Worm (Caenorhabditis elegans) whole organism, late embryonic: ENCODE results near the gene fbxa-19.

Experiments
- C08G9.2 ChIP-seq: sonication (generic microtip); optimal IDR thresholded peaks from 2 replicates; lab custom pipeline; 2016; ENCODE audit warnings: mild to moderate bottlenecking, missing genetic modification characterization, moderate library complexity, missing compliant biosample characterization
- C38D4.7 ChIP-seq: fragments of 200-800 bp; sonication (Bioruptor generic); optimal IDR thresholded peaks from 2 replicates; lab custom pipeline; 2018; ENCODE audit warnings: mild to moderate bottlenecking, missing genetic modification characterization, moderate library complexity, missing compliant biosample characterization
- F13H6.1 ChIP-seq: sonication (generic microtip); optimal IDR thresholded peaks from 2 replicates; lab custom pipeline; 2016; ENCODE audit warnings: missing genetic modification characterization, missing compliant biosample characterization
- K02D7.2 ChIP-seq: sonication (generic microtip); optimal IDR thresholded peaks from 2 replicates; lab custom pipeline; 2017; ENCODE audit warnings: mild to moderate bottlenecking, missing genetic modification characterization, missing compliant biosample characterization
- ama-1 ChIP-seq: fragments of 150-350 bp; optimal IDR thresholded peaks from 2 replicates; lab custom pipeline; 2014
- ceh-18 ChIP-seq: sonication (generic microtip); optimal IDR thresholded peaks from 2 replicates; lab custom pipeline; 2016; ENCODE audit warnings: missing genetic modification characterization, missing compliant biosample characterization
- ceh-19 ChIP-seq: fragments of 200-800 bp; sonication (Bioruptor generic); optimal IDR thresholded peaks from 2 replicates; lab custom pipeline; 2018; ENCODE audit warnings: mild to moderate bottlenecking, missing genetic modification characterization, missing compliant biosample characterization
- ceh-2 ChIP-seq: sonication (generic microtip); optimal IDR thresholded peaks from 2 replicates; lab custom pipeline; 2016; ENCODE audit warnings: missing genotype, missing genetic modification characterization, missing compliant biosample characterization
- ceh-22 ChIP-seq: sonication (generic microtip); optimal IDR thresholded peaks from 2 replicates; lab custom pipeline; 2017; ENCODE audit warnings: missing biosample characterization, missing genetic modification characterization
- ceh-24 ChIP-seq: sonication (generic microtip); optimal IDR thresholded peaks from 2 replicates; lab custom pipeline; 2016; ENCODE audit warnings: mild to moderate bottlenecking, missing genetic modification characterization, missing compliant biosample characterization
- ceh-31 ChIP-seq: sonication (generic microtip); optimal IDR thresholded peaks from 2 replicates; lab custom pipeline; 2016; ENCODE audit warnings: missing genetic modification characterization, missing compliant biosample characterization
- ceh-45 ChIP-seq: fragments of 200-800 bp; sonication (Bioruptor generic); IDR thresholded peaks from 2 replicates; pipeline ENCODE4 v1.3.6; 2022; ENCODE audit warnings: missing genetic modification reagents, missing genetic modification characterization, missing compliant biosample characterization
- ceh-48 ChIP-seq: sonication (generic microtip); optimal IDR thresholded peaks from 2 replicates; lab custom pipeline; 2016; ENCODE audit warnings: missing genetic modification characterization, inconsistent platforms, missing compliant biosample characterization
- ceh-6 ChIP-seq: fragments of 200-800 bp; sonication (Bioruptor generic); optimal IDR thresholded peaks from 2 replicates; lab custom pipeline; 2018; ENCODE audit warnings: mild to moderate bottlenecking, missing genetic modification characterization, missing compliant biosample characterization
- ceh-9 ChIP-seq: sonication (generic microtip); optimal IDR thresholded peaks from 2 replicates; lab custom pipeline; 2016; ENCODE audit warnings: mild to moderate bottlenecking, missing genetic modification characterization, inconsistent platforms, missing compliant biosample characterization
- elt-2 ChIP-seq: sonication (generic microtip); optimal IDR thresholded peaks from 2 replicates; lab custom pipeline; 2016; ENCODE audit warnings: missing genetic modification reagents, missing genetic modification characterization, missing compliant biosample characterization
- elt-4 ChIP-seq: sonication (generic microtip); optimal IDR thresholded peaks from 2 replicates; lab custom pipeline; 2016; ENCODE audit warnings: missing genetic modification characterization, missing compliant biosample characterization
- ets-4 ChIP-seq: sonication (generic microtip); optimal IDR thresholded peaks from 2 replicates; lab custom pipeline; 2016; ENCODE audit warnings: missing genetic modification characterization, missing compliant biosample characterization
- fax-1 ChIP-seq: sonication (generic microtip); optimal IDR thresholded peaks from 2 replicates; lab custom pipeline; 2016; ENCODE audit warnings: missing genotype, missing genetic modification characterization, missing compliant biosample characterization
- fkh-10 ChIP-seq: fragments of 150-350 bp; optimal IDR thresholded peaks from 2 replicates; lab custom pipeline; 2014; ENCODE audit warnings: missing biosample characterization, missing genetic modification reagents, missing genetic modification characterization
- gmeb-2 ChIP-seq: sonication (generic microtip); optimal IDR thresholded peaks from 2 replicates; lab custom pipeline; 2016; ENCODE audit warnings: missing genetic modification characterization, inconsistent platforms, missing compliant biosample characterization
- hlh-13 ChIP-seq: fragments of 200-800 bp; sonication (Bioruptor generic); optimal IDR thresholded peaks from 2 replicates; lab custom pipeline; 2018; ENCODE audit warnings: mild to moderate bottlenecking, missing genetic modification characterization, missing compliant biosample characterization
- hlh-6 ChIP-seq: sonication (generic microtip); optimal IDR thresholded peaks from 2 replicates; lab custom pipeline; 2016; ENCODE audit warnings: missing genotype, missing genetic modification characterization, missing compliant biosample characterization
- hlh-8 ChIP-seq: sonication (generic microtip); optimal IDR thresholded peaks from 2 replicates; lab custom pipeline; 2016; ENCODE audit warnings: missing genotype, missing genetic modification characterization, missing compliant biosample characterization
- lim-6 ChIP-seq: sonication (generic microtip); optimal IDR thresholded peaks from 2 replicates; lab custom pipeline; 2016; ENCODE audit warnings: missing genetic modification characterization, missing compliant biosample characterization
- lin-11 ChIP-seq: fragments of 200-800 bp; sonication (Bioruptor generic); optimal IDR thresholded peaks from 2 replicates; lab custom pipeline; 2018; ENCODE audit warnings: mild to moderate bottlenecking, missing genetic modification characterization, missing compliant biosample characterization
- mec-3 ChIP-seq: sonication (generic microtip); optimal IDR thresholded peaks from 2 replicates; lab custom pipeline; 2016; ENCODE audit warnings: borderline replicate concordance, missing genetic modification characterization, missing compliant biosample characterization
- nfya-1 ChIP-seq: sonication (generic microtip); optimal IDR thresholded peaks from 2 replicates; lab custom pipeline; 2017; ENCODE audit warnings: missing genetic modification characterization, mild to moderate bottlenecking, missing compliant biosample characterization, antibody characterized with exemption, moderate library complexity
- nhr-232 ChIP-seq: sonication (generic microtip); optimal IDR thresholded peaks from 2 replicates; lab custom pipeline; 2016; ENCODE audit warnings: missing genetic modification characterization, missing compliant biosample characterization
- pat-9 ChIP-seq: fragments of 200-800 bp; sonication (Bioruptor generic); optimal IDR thresholded peaks from 2 replicates; lab custom pipeline; 2018; ENCODE audit warnings: mild to moderate bottlenecking, missing genetic modification characterization, moderate library complexity, missing compliant biosample characterization
- pax-1 ChIP-seq: fragments of 150-350 bp; optimal IDR thresholded peaks from 2 replicates; lab custom pipeline; 2014; ENCODE audit warnings: missing biosample characterization, missing genetic modification characterization
- pha-2 ChIP-seq: sonication (generic microtip); optimal IDR thresholded peaks from 2 replicates; lab custom pipeline; 2017; ENCODE audit warnings: mild to moderate bottlenecking, missing genetic modification characterization, missing compliant biosample characterization
- pha-4 ChIP-seq: fragments of 150-350 bp; optimal IDR thresholded peaks from 2 replicates; lab custom pipeline; 2018; ENCODE audit warnings: missing biosample characterization, missing genetic modification reagents, missing genetic modification characterization
- pqm-1 ChIP-seq: sonication (generic microtip); optimal IDR thresholded peaks from 2 replicates; lab custom pipeline; 2016; ENCODE audit warnings: missing genetic modification characterization, missing compliant biosample characterization
- ref-2 ChIP-seq: sonication (generic microtip); optimal IDR thresholded peaks from 2 replicates; lab custom pipeline; 2016; ENCODE audit warnings: missing genetic modification characterization, missing compliant biosample characterization
- rnt-1 ChIP-seq: sonication (generic microtip); optimal IDR thresholded peaks from 2 replicates; lab custom pipeline; 2016; ENCODE audit warnings: missing genetic modification characterization, missing compliant biosample characterization
- sdc-2 ChIP-seq: sonication (generic microtip); optimal IDR thresholded peaks from 2 replicates; lab custom pipeline; 2016; ENCODE audit warnings: missing genotype, missing genetic modification characterization, missing compliant biosample characterization
- tbx-2 ChIP-seq: sonication (generic microtip); optimal IDR thresholded peaks from 2 replicates; lab custom pipeline; 2016; ENCODE audit warnings: missing genetic modification characterization, missing compliant biosample characterization
- ttx-3 ChIP-seq: sonication (generic microtip); optimal IDR thresholded peaks from 2 replicates; lab custom pipeline; 2016; ENCODE audit warnings: missing genetic modification reagents, missing genetic modification characterization, missing compliant biosample characterization
- unc-3 ChIP-seq, 2 experiments: fragments of 200-800 bp in 1 of 2; sonication (Bioruptor generic) in 1 of 2; sonication (generic microtip) in 1 of 2; conservative IDR thresholded peaks in 1 of 2; optimal IDR thresholded peaks in 1 of 2; 2 replicates each; pipeline versions ENCODE4 v1.3.6 to Lab custom; 2016 to 2022; ENCODE audit warnings: missing compliant biosample characterization in 2 of 2, missing genetic modification characterization in 2 of 2, missing genetic modification reagents in 1 of 2
- unc-42 ChIP-seq: sonication (generic microtip); optimal IDR thresholded peaks from 2 replicates; lab custom pipeline; 2016; ENCODE audit warnings: missing genotype, missing genetic modification characterization, missing compliant biosample characterization
- unc-86 ChIP-seq: sonication (generic microtip); optimal IDR thresholded peaks from 2 replicates; lab custom pipeline; 2016; ENCODE audit warnings: missing genetic modification characterization, missing compliant biosample characterization

The fbxa-19 gene

DNA sequence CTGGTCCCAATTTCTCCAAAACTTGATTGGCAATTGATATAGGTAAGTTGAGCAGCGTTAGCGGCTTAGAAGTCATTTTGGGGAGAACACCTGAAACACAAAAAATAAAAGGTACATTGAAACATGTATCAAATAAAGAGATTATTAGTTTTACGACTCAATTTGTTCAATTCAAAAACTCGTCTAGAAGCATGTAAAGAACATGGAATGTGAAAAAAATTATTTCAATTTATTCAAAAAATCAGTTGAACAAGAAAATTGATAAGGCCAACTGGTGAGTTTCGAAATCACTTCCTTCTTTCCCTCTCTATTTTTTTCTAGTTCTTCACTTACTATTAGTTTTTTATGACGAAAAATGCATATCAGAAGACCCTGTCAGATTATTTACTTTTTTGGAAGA, 39.7 kb upstream of the fbxa-19 start, which contains the start of gene fbxa-30:
TSS of gene fbxa-30 (minus strand) at position 101 of the 400 bp plus-strand sequence.
- TF ChIP-seq mec-3 (tag; lab: Kevin White, UChicago) (no peak), ceh-19 (GFP tag; lab: Kevin White, UChicago) (no peak), fkh-10 (GFP tag; lab: Kevin White, UChicago) (no peak), C08G9.2 (no peak), ceh-22 (tag; lab: Kevin White, UChicago) (no peak), fax-1 (tag; lab: Kevin White, UChicago) (no peak), nfya-1 (no peak), ceh-45 (GFP tag; lab: Robert Waterston, UW) (no peak), ceh-48 (tag; lab: Kevin White, UChicago) (no peak), sdc-2 (tag; lab: Kevin White, UChicago) (no peak), ceh-6 (GFP tag; lab: Kevin White, UChicago) (no peak), elt-4 (tag; lab: Kevin White, UChicago) (no peak), C38D4.7 (GFP tag; lab: Kevin White, UChicago) (no peak), hlh-8 (tag; lab: Kevin White, UChicago) (no peak), nhr-232 (tag; lab: Kevin White, UChicago) (no peak), ceh-9 (tag; lab: Kevin White, UChicago) (no peak), pha-2 (tag; lab: Kevin White, UChicago) (no peak), unc-86 (no peak), ama-1 (lab: Kevin White, UChicago) (no peak)

DNA sequence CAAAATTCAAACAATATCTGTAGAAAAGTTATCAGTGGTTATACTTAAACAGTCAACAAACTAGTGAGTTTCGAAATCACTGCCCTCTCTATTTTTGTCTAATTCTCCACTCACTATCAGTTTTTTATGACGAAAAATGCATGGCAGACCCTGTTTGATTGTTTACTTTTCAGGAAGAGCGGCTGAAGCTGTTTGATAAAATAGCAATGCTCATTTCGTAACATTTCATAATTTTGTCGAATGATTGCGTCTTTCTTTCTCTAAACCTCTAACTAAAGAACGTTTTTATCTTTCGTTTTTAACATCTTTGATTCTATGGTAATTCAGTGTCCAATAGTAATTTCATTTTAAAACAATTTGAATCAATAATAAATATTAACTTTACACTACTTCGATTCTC, 36.0 kb upstream of the fbxa-19 start:
- no peak for TF ChIP-seq hlh-6 (tag; lab: Kevin White, UChicago)
- TF ChIP-seq mec-3 (tag; lab: Kevin White, UChicago): no peak
- TF ChIP-seq pqm-1 (tag; lab: Kevin White, UChicago): peak; percentile 45
- TF ChIP-seq elt-2 (tag; lab: Kevin White, UChicago): peak; percentile 43

DNA sequence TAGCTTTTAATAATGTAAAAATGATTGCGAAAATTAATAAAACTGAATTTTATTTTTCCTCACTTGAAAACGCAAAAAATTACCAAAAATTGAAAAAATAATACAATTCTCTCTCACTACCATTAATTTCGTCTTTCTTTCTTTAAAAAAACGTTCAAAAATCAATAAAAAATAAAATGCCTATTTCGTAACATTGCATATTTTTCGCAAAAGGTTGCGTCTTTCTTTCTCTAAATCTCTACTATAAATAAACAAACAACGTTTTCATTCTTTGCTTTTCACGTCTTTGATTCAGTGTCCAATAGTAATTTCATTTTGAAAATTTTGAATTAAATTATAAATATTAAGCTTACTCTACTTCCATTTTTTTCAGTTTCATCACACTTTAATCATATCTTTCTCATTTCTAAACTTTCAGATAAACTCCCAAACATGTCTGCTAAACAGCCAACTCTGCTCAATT, 30.6 kb upstream of the fbxa-19 start, which contains the start of gene fbxa-37:
TSS of gene fbxa-37 (plus strand) at position 413 of the 463 bp plus-strand sequence.
- TF ChIP-seq elt-4 (tag; lab: Kevin White, UChicago) (no peak), hlh-8 (tag; lab: Kevin White, UChicago) (no peak), ttx-3 (tag; lab: Kevin White, UChicago) (no peak), ceh-24 (tag; lab: Kevin White, UChicago) (no peak), hlh-6 (tag; lab: Kevin White, UChicago) (no peak), ceh-22 (tag; lab: Kevin White, UChicago) (no peak), ceh-18 (tag; lab: Kevin White, UChicago) (no peak), lim-6 (no peak), unc-3 (GFP tag; conservative IDR thresholded peaks at IDR 0.05; lab: Robert Waterston, UW) (no peak), unc-3 (tag; optimal IDR thresholded peaks at IDR 0.05; lab: Kevin White, UChicago) (no peak), gmeb-2 (tag; lab: Kevin White, UChicago) (no peak), fax-1 (tag; lab: Kevin White, UChicago) (no peak)

DNA sequence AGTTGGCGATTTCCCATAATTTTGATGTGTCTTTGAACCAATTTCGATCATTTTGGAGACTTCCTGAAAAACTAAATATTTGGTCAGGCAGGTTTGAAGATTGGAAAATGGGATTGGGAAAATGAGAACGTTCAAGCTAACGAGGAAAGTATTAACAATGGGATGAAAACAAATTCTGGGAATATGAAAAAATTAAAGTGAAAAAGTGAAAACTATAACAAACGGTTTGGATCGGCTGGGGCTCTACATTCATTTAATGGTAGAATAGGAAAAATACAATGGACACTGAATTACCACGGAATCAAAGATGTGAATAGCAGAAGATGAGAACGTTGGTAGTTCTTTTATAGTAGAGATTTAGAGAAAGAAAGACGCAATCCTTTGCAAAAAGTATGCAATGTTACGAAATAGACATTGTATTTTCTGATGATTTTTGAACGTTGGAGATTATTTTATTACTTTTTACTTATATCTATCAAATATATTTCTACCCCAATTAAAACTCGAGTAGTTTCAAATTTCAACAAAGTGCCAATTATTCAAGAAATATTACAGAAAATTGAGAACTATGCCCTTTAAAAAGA, 26.6 kb upstream of the fbxa-19 start, which contains the start of gene fbxa-50:
TSS of gene fbxa-50 (minus strand) at position 51 of the 584 bp plus-strand sequence.
- no peak for TF ChIP-seq lim-6
- TF ChIP-seq C08G9.2: no peak
- no peak for TF ChIP-seq ref-2 (tag; lab: Kevin White, UChicago)
- TF ChIP-seq fax-1 (tag; lab: Kevin White, UChicago): no peak
- TF ChIP-seq ceh-31 (tag; lab: Kevin White, UChicago): no peak
- no peak for TF ChIP-seq tbx-2 (tag; lab: Kevin White, UChicago)
- TF ChIP-seq pat-9 (tag; lab: Kevin White, UChicago): no peak
- no peak for TF ChIP-seq nhr-232 (tag; lab: Kevin White, UChicago)
- no peak for TF ChIP-seq K02D7.2 (tag; lab: Kevin White, UChicago)
- no peak for TF ChIP-seq ets-4 (tag; lab: Kevin White, UChicago)
- TF ChIP-seq pax-1 (tag; lab: Kevin White, UChicago): no peak
- TF ChIP-seq ceh-2 (tag; lab: Kevin White, UChicago): no peak
- no peak for TF ChIP-seq lin-11 (tag; lab: Kevin White, UChicago)
- no peak for TF ChIP-seq sdc-2 (tag; lab: Kevin White, UChicago)
- no peak for TF ChIP-seq pha-4 (tag; lab: Kevin White, UChicago)
- no peak for TF ChIP-seq unc-42 (tag; lab: Kevin White, UChicago)
- no peak for TF ChIP-seq rnt-1 (tag; lab: Kevin White, UChicago)
- no peak for TF ChIP-seq F13H6.1
- no peak for TF ChIP-seq hlh-13
- no peak for TF ChIP-seq elt-2 (tag; lab: Kevin White, UChicago)
- TF ChIP-seq, all 69 proteins: peak for 0
